Fruit fly (Drosophila melanogaster) whole organism, embryonic: ENCODE measurements around the gene CG7565.

Experiments
- CHES-1-like ChIP-seq: fragments of 200-800 bp; sonication (Bioruptor generic); optimal IDR thresholded peaks from 2 replicates; lab custom pipeline; 2016; ENCODE audit warnings: missing biosample characterization, missing genetic modification characterization
- Optix ChIP-seq: fragments of 200-800 bp; sonication (Bioruptor generic); IDR thresholded peaks from 3 replicates; pipeline ENCODE4 v1.3.6; 2022; ENCODE audit warnings: missing biosample characterization, missing genetic modification characterization
- al ChIP-seq: fragments of 200-800 bp; sonication (Bioruptor generic); IDR thresholded peaks from 2 replicates; pipeline ENCODE4 v1.3.6; 2022; ENCODE audit warnings: missing biosample characterization, missing genetic modification characterization
- fd3F ChIP-seq: fragments of 200-800 bp; sonication (Bioruptor generic); optimal IDR thresholded peaks from 2 replicates; lab custom pipeline; 2018; ENCODE audit warnings: missing biosample characterization, mild to moderate bottlenecking, missing genetic modification characterization, moderate library complexity

DNA sequence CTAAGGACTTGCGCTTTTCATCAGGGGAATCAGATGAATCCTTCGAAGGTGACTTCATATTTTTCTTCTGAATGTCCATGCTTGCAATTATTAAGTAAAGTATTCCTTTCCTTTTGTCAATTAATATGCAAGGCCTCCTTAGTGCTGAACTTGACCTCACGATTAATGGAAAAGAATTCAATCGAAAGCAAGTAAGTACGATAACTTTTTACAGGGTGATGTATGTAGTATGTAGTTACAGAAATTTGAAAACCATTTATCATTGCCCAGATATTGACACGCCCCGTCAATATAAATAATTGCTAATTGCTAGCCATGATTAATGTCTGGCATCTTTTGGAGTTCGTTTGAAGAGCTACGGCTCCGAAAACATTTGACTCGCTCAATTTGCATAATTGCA, 21.7 kb downstream of the CG7565 start, which contains the start of gene CG42591:
- no peak for TF ChIP-seq fd3F
- TF ChIP-seq CHES-1-like, result no peak
- no peak for TF ChIP-seq Optix (GFP tag; lab: Robert Waterston, UW)
- TF ChIP-seq al (GFP tag; lab: Robert Waterston, UW), result no peak
